Worm (Caenorhabditis elegans) whole organism, L3 larva: ENCODE results near the gene clec-182.
A peak's percentile ranks its signal among the peaks of the same experiment; 100 is the strongest.

Experiments
- R02D3.7 ChIP-seq: fragments of 150-350 bp; optimal IDR thresholded peaks from 2 replicates; lab custom pipeline; 2014; ENCODE audit warnings: missing biosample characterization, missing genetic modification characterization
- ZK546.5 ChIP-seq: sonication (generic microtip); optimal IDR thresholded peaks from 2 replicates; lab custom pipeline; 2017; ENCODE audit warnings: missing biosample characterization, missing genetic modification characterization
- ama-1 ChIP-seq: fragments of 150-350 bp; optimal IDR thresholded peaks from 2 replicates; lab custom pipeline; 2018
- ceh-16 ChIP-seq: sonication (generic microtip); optimal IDR thresholded peaks from 2 replicates; lab custom pipeline; 2017; ENCODE audit warnings: missing biosample characterization, missing genetic modification characterization
- ceh-82 ChIP-seq: fragments of 150-350 bp; optimal IDR thresholded peaks from 2 replicates; lab custom pipeline; 2014; ENCODE audit warnings: missing biosample characterization, missing genetic modification characterization
- daf-12 ChIP-seq: fragments of 150-350 bp; optimal IDR thresholded peaks from 2 replicates; lab custom pipeline; 2014; ENCODE audit warnings: missing biosample characterization, missing genetic modification reagents, missing genetic modification characterization
- egl-5 ChIP-seq: fragments of 150-350 bp; optimal IDR thresholded peaks from 2 replicates; lab custom pipeline; 2017; ENCODE audit warnings: missing biosample characterization, missing genetic modification reagents, missing genetic modification characterization, inconsistent platforms
- elt-1 ChIP-seq: fragments of 150-350 bp; optimal IDR thresholded peaks from 2 replicates; lab custom pipeline; 2014; ENCODE audit warnings: missing biosample characterization, missing genetic modification characterization
- elt-3 ChIP-seq, 3 experiments: fragments of 150-350 bp in 1 of 3; sonication (generic microtip) in 2 of 3; optimal IDR thresholded peaks; 2 replicates in 2 of 3; 4 replicates in 1 of 3; lab custom pipeline; 2014 to 2017; ENCODE audit warnings: missing biosample characterization in 3 of 3, missing genetic modification characterization in 3 of 3
- eor-1 ChIP-seq, 2 experiments: fragments of 150-350 bp; optimal IDR thresholded peaks; 2 replicates each; lab custom pipeline; 2014 to 2018; ENCODE audit warnings: missing biosample characterization in 2 of 2, missing genetic modification characterization in 2 of 2
- fkh-10 ChIP-seq: sonication (generic microtip); optimal IDR thresholded peaks from 2 replicates; lab custom pipeline; 2017; ENCODE audit warnings: missing biosample characterization, missing genetic modification reagents, missing genetic modification characterization
- fkh-2 ChIP-seq: fragments of 150-350 bp; optimal IDR thresholded peaks from 2 replicates; lab custom pipeline; 2014; ENCODE audit warnings: missing biosample characterization, missing genetic modification reagents, missing genetic modification characterization
- fos-1 ChIP-seq: fragments of 150-350 bp; optimal IDR thresholded peaks from 2 replicates; lab custom pipeline; 2014; ENCODE audit warnings: missing biosample characterization, missing genetic modification characterization
- hmg-11 ChIP-seq: sonication (generic microtip); optimal IDR thresholded peaks from 2 replicates; lab custom pipeline; 2016; ENCODE audit warnings: missing genetic modification characterization, missing compliant biosample characterization
- jun-1 ChIP-seq: fragments of 150-350 bp; optimal IDR thresholded peaks from 2 replicates; lab custom pipeline; 2014; ENCODE audit warnings: missing biosample characterization, missing genetic modification reagents, missing genetic modification characterization
- lin-15B ChIP-seq: fragments of 150-350 bp; optimal IDR thresholded peaks from 2 replicates; lab custom pipeline; 2014; ENCODE audit warnings: missing biosample characterization, missing genetic modification characterization
- lin-39 ChIP-seq: fragments of 150-350 bp; optimal IDR thresholded peaks from 2 replicates; lab custom pipeline; 2018; ENCODE audit warnings: missing biosample characterization, missing genetic modification reagents, missing genetic modification characterization
- mdl-1 ChIP-seq: fragments of 150-350 bp; optimal IDR thresholded peaks from 2 replicates; lab custom pipeline; 2014; ENCODE audit warnings: missing biosample characterization, missing genetic modification characterization
- mml-1 ChIP-seq: fragments of 150-350 bp; sonication (generic microtip); optimal IDR thresholded peaks from 3 replicates; lab custom pipeline; 2014; ENCODE audit warnings: missing biosample characterization, missing genetic modification characterization
- nfya-1 ChIP-seq: sonication (generic microtip); optimal IDR thresholded peaks from 2 replicates; lab custom pipeline; 2017; ENCODE audit warnings: missing genetic modification characterization, mild to moderate bottlenecking, missing compliant biosample characterization, antibody characterized with exemption, moderate library complexity; ENCODE audit not compliant: insufficient read depth
- nhr-11 ChIP-seq: fragments of 150-350 bp; optimal IDR thresholded peaks from 2 replicates; lab custom pipeline; 2014; ENCODE audit warnings: missing biosample characterization, missing genetic modification characterization
- nhr-23 ChIP-seq: fragments of 150-350 bp; optimal IDR thresholded peaks from 2 replicates; lab custom pipeline; 2014; ENCODE audit warnings: missing biosample characterization, missing genetic modification reagents, missing genetic modification characterization
- nhr-237 ChIP-seq: fragments of 150-350 bp; optimal IDR thresholded peaks from 2 replicates; lab custom pipeline; 2014; ENCODE audit warnings: missing biosample characterization, missing genetic modification characterization
- nhr-25 ChIP-seq: sonication (generic microtip); optimal IDR thresholded peaks from 2 replicates; lab custom pipeline; 2017; ENCODE audit warnings: missing biosample characterization, missing genetic modification characterization
- nhr-28 ChIP-seq: fragments of 150-350 bp; optimal IDR thresholded peaks from 2 replicates; lab custom pipeline; 2014; ENCODE audit warnings: missing biosample characterization, missing genetic modification characterization
- nhr-67 ChIP-seq: fragments of 150-350 bp; optimal IDR thresholded peaks from 2 replicates; lab custom pipeline; 2014; ENCODE audit warnings: missing biosample characterization, missing genetic modification characterization
- nhr-76 ChIP-seq: fragments of 150-350 bp; sonication (generic microtip); optimal IDR thresholded peaks from 5 replicates; lab custom pipeline; 2014; ENCODE audit warnings: missing biosample characterization, missing genetic modification characterization
- nhr-77 ChIP-seq: fragments of 150-350 bp; optimal IDR thresholded peaks from 2 replicates; lab custom pipeline; 2014; ENCODE audit warnings: missing biosample characterization, missing genetic modification characterization
- pha-4 ChIP-seq: fragments of 150-350 bp; optimal IDR thresholded peaks from 2 replicates; lab custom pipeline; 2014; ENCODE audit warnings: missing biosample characterization, missing genetic modification reagents, missing genetic modification characterization
- pqm-1 ChIP-seq: fragments of 150-350 bp; optimal IDR thresholded peaks from 2 replicates; lab custom pipeline; 2017; ENCODE audit warnings: missing biosample characterization, missing genetic modification characterization, inconsistent platforms
- sea-2 ChIP-seq: fragments of 150-350 bp; sonication (generic microtip); optimal IDR thresholded peaks from 4 replicates; lab custom pipeline; 2014; ENCODE audit warnings: missing biosample characterization, missing genetic modification reagents, missing genetic modification characterization
- skn-1 ChIP-seq: fragments of 150-350 bp; optimal IDR thresholded peaks from 2 replicates; lab custom pipeline; 2014; ENCODE audit warnings: missing biosample characterization, missing genetic modification characterization
- snpc-4 ChIP-seq: fragments of 150-350 bp; optimal IDR thresholded peaks from 2 replicates; lab custom pipeline; 2014; ENCODE audit warnings: missing biosample characterization, missing genetic modification characterization
- unc-39 ChIP-seq: sonication (generic microtip); optimal IDR thresholded peaks from 4 replicates; lab custom pipeline; 2017; ENCODE audit warnings: missing biosample characterization, missing genetic modification characterization
- zag-1 ChIP-seq: fragments of 150-350 bp; optimal IDR thresholded peaks from 2 replicates; lab custom pipeline; 2014; ENCODE audit warnings: missing biosample characterization, missing genetic modification characterization
- ztf-11 ChIP-seq: fragments of 150-350 bp; optimal IDR thresholded peaks from 2 replicates; lab custom pipeline; 2014; ENCODE audit warnings: missing biosample characterization, missing genetic modification characterization
- ztf-4 ChIP-seq: fragments of 150-350 bp; optimal IDR thresholded peaks from 2 replicates; lab custom pipeline; 2014; ENCODE audit warnings: missing biosample characterization, missing genetic modification characterization

The clec-182 gene

ce11 chrIV:8782172-8782571 is 16.0 kb downstream of the clec-182 start (continued):
- TF ChIP-seq mml-1 (tag; lab: Kevin White, UChicago) (no peak), lin-15B (peak; percentile 14), R02D3.7 (peak; percentile 38), pqm-1 (tag; lab: Kevin White, UChicago) (no peak), ceh-82 (tag; lab: Kevin White, UChicago) (no peak), ztf-11 (tag; lab: Kevin White, UChicago) (no peak), zag-1 (tag; lab: Kevin White, UChicago) (no peak), elt-3 (tag; optimal IDR thresholded peaks at IDR 0.05; lab: Kevin White, UChicago) (no peak), ama-1 (lab: Kevin White, UChicago) (no peak), ZK546.5 (tag; lab: Kevin White, UChicago) (no peak), hmg-11 (tag; lab: Kevin White, UChicago) (peak; percentile 83), nhr-28 (no peak)

- TF ChIP-seq nhr-11 (tag; lab: Kevin White, UChicago), result no peak
- no peak for TF ChIP-seq egl-5 (tag; lab: Kevin White, UChicago)
- TF ChIP-seq pqm-1 (tag; lab: Kevin White, UChicago), result no peak
- no peak for TF ChIP-seq mml-1 (tag; lab: Kevin White, UChicago)
- TF ChIP-seq nfya-1 (tag; lab: Kevin White, UChicago), result no peak
- no peak for TF ChIP-seq nhr-76 (tag; lab: Kevin White, UChicago)
- TF ChIP-seq lin-15B, result no peak
- no peak for TF ChIP-seq mdl-1 (tag; lab: Kevin White, UChicago)
- TF ChIP-seq hmg-11 (tag; lab: Kevin White, UChicago), result no peak
- TF ChIP-seq ceh-16 (tag; lab: Kevin White, UChicago), result no peak
- TF ChIP-seq nhr-67 (tag; lab: Kevin White, UChicago), result no peak
- no peak for TF ChIP-seq unc-39 (tag; lab: Kevin White, UChicago)
- no peak for TF ChIP-seq ztf-4 (tag; lab: Kevin White, UChicago)
- TF ChIP-seq eor-1 (tag; optimal IDR thresholded peaks at IDR 0.05; lab: Kevin White, UChicago), result no peak
These were observed 20.1 kb downstream of the clec-182 start, which contains the start of gene C33D9.6 for ce11 chrIV:8778045-8778444. C33D9.6 (minus strand) TSS chrIV:8778145.

- TF ChIP-seq mml-1 (tag; lab: Kevin White, UChicago), result no peak
- no peak for TF ChIP-seq fos-1 (tag; lab: Kevin White, UChicago)
- TF ChIP-seq elt-1 (tag; lab: Kevin White, UChicago), result no peak
- no peak for TF ChIP-seq eor-1 (tag; optimal IDR thresholded peaks at IDR 0.05; lab: Kevin White, UChicago)
- no peak for TF ChIP-seq pha-4 (tag; lab: Kevin White, UChicago)
- no peak for TF ChIP-seq ZK546.5 (tag; lab: Kevin White, UChicago)
- no peak for TF ChIP-seq pqm-1 (tag; lab: Kevin White, UChicago)
- no peak for TF ChIP-seq nhr-76 (tag; lab: Kevin White, UChicago)
- TF ChIP-seq nhr-77 (tag; lab: Kevin White, UChicago), result no peak
- no peak for TF ChIP-seq ztf-11 (tag; lab: Kevin White, UChicago)
- no peak for TF ChIP-seq lin-39
- no peak for TF ChIP-seq sea-2
- no peak for TF ChIP-seq nhr-11 (tag; lab: Kevin White, UChicago)
- no peak for TF ChIP-seq daf-12 (tag; lab: Kevin White, UChicago)
- no peak for TF ChIP-seq jun-1 (tag; lab: Kevin White, UChicago)
- TF ChIP-seq hmg-11 (tag; lab: Kevin White, UChicago), result no peak
These were observed 25.3 kb downstream of the clec-182 start, which contains the start of gene F20C5.6 for ce11 chrIV:8772800-8773256. F20C5.6 (minus strand) TSS chrIV:8773206.

- TF ChIP-seq snpc-4 (tag; lab: Kevin White, UChicago), result no peak
- TF ChIP-seq jun-1 (tag; lab: Kevin White, UChicago), result no peak
- TF ChIP-seq fkh-2 (tag; lab: Kevin White, UChicago), result no peak
- TF ChIP-seq daf-12 (tag; lab: Kevin White, UChicago), result no peak
- no peak for TF ChIP-seq mdl-1 (tag; lab: Kevin White, UChicago)
- no peak for TF ChIP-seq zag-1 (tag; lab: Kevin White, UChicago)
- no peak for TF ChIP-seq nhr-77 (tag; lab: Kevin White, UChicago)
- no peak for TF ChIP-seq unc-39 (tag; lab: Kevin White, UChicago)
- TF ChIP-seq fkh-10, result no peak
- TF ChIP-seq skn-1 (tag; lab: Kevin White, UChicago), result no peak
- no peak for TF ChIP-seq R02D3.7
- no peak for TF ChIP-seq nhr-237 (tag; lab: Kevin White, UChicago)
- no peak for TF ChIP-seq nhr-25
- no peak for TF ChIP-seq hmg-11 (tag; lab: Kevin White, UChicago)
- TF ChIP-seq nhr-23 (tag; lab: Kevin White, UChicago), result no peak
- no peak for TF ChIP-seq ceh-16 (tag; lab: Kevin White, UChicago)
- TF ChIP-seq nfya-1 (tag; lab: Kevin White, UChicago), result no peak
- TF ChIP-seq lin-39, result no peak
- TF ChIP-seq pqm-1 (tag; lab: Kevin White, UChicago), result no peak
- no peak for TF ChIP-seq pha-4 (tag; lab: Kevin White, UChicago)
- TF ChIP-seq, all 47 proteins: peak for 0
These were observed 28.6 kb downstream of the clec-182 start, which contains the start of gene F20C5.5 for ce11 chrIV:8769539-8769938. F20C5.5 (minus strand) TSS chrIV:8769639.
